Worm (Caenorhabditis elegans) whole organism, mixed stage, embryonic: ENCODE results near the gene byn-1.
A peak's percentile ranks its signal among the peaks of the same experiment; 100 is the strongest.

Experiments used
- M03D4.4 ChIP-seq: sonication (generic microtip); optimal IDR thresholded peaks from 2 replicates; lab custom pipeline; 2017; ENCODE audit warnings: mild to moderate bottlenecking, missing genetic modification characterization, missing compliant biosample characterization
- bed-3 ChIP-seq: fragments of 200-800 bp; sonication (Bioruptor generic); optimal IDR thresholded peaks from 3 replicates; lab custom pipeline; 2018; ENCODE audit warnings: mild to moderate bottlenecking, missing genetic modification characterization, moderate library complexity, missing compliant biosample characterization
- blmp-1 ChIP-seq: fragments of 150-350 bp; optimal IDR thresholded peaks from 2 replicates; lab custom pipeline; 2014; ENCODE audit warnings: missing biosample characterization, missing genetic modification characterization
- ceh-43 ChIP-seq: fragments of 200-800 bp; sonication (Bioruptor generic); optimal IDR thresholded peaks from 2 replicates; lab custom pipeline; 2018; ENCODE audit warnings: mild to moderate bottlenecking, missing genetic modification characterization, moderate library complexity, missing compliant biosample characterization
- ceh-83 ChIP-seq: fragments of 200-800 bp; sonication (Bioruptor generic); optimal IDR thresholded peaks from 2 replicates; lab custom pipeline; 2018; ENCODE audit warnings: mild to moderate bottlenecking, missing genetic modification characterization, missing compliant biosample characterization
- ces-1 ChIP-seq: fragments of 150-350 bp; optimal IDR thresholded peaks from 2 replicates; lab custom pipeline; 2014; ENCODE audit warnings: missing biosample characterization, missing genetic modification reagents, missing genetic modification characterization
- drap-1 ChIP-seq: fragments of 200-800 bp; sonication (Bioruptor generic); optimal IDR thresholded peaks from 3 replicates; lab custom pipeline; 2018; ENCODE audit warnings: mild to moderate bottlenecking, missing genetic modification characterization, missing compliant biosample characterization
- flh-1 ChIP-seq: fragments of 200-800 bp; sonication (Bioruptor generic); optimal IDR thresholded peaks from 2 replicates; lab custom pipeline; 2018; ENCODE audit warnings: mild to moderate bottlenecking, missing genetic modification characterization, moderate library complexity, missing compliant biosample characterization
- ham-2 ChIP-seq: fragments of 200-800 bp; sonication (Bioruptor generic); optimal IDR thresholded peaks from 2 replicates; lab custom pipeline; 2018; ENCODE audit warnings: mild to moderate bottlenecking, missing genetic modification characterization, missing compliant biosample characterization
- hlh-1 ChIP-seq: fragments of 150-350 bp; optimal IDR thresholded peaks from 2 replicates; lab custom pipeline; 2014; ENCODE audit warnings: missing biosample characterization, missing genetic modification reagents, missing genetic modification characterization
- lin-32 ChIP-seq: fragments of 200-800 bp; sonication (Bioruptor generic); optimal IDR thresholded peaks from 2 replicates; lab custom pipeline; 2018; ENCODE audit warnings: mild to moderate bottlenecking, missing genetic modification characterization, missing compliant biosample characterization
- lsy-2 ChIP-seq: fragments of 150-350 bp; optimal IDR thresholded peaks from 2 replicates; lab custom pipeline; 2014; ENCODE audit warnings: missing biosample characterization, missing genetic modification characterization
- mab-5 ChIP-seq: fragments of 150-350 bp; optimal IDR thresholded peaks from 2 replicates; lab custom pipeline; 2014; ENCODE audit warnings: missing biosample characterization, missing genetic modification characterization
- mls-2 ChIP-seq: sonication (generic microtip); optimal IDR thresholded peaks from 2 replicates; lab custom pipeline; 2016; ENCODE audit warnings: mild to moderate bottlenecking, missing genetic modification characterization, moderate library complexity, missing compliant biosample characterization
- nhr-12 ChIP-seq: fragments of 150-350 bp; optimal IDR thresholded peaks from 2 replicates; lab custom pipeline; 2014; ENCODE audit warnings: missing biosample characterization, missing genetic modification characterization
- nhr-2 ChIP-seq: fragments of 150-350 bp; optimal IDR thresholded peaks from 2 replicates; lab custom pipeline; 2014; ENCODE audit warnings: missing biosample characterization, missing genetic modification characterization
- nhr-237 ChIP-seq: fragments of 150-350 bp; optimal IDR thresholded peaks from 2 replicates; lab custom pipeline; 2014; ENCODE audit warnings: missing biosample characterization, missing genetic modification characterization
- nhr-28 ChIP-seq: fragments of 150-350 bp; optimal IDR thresholded peaks from 2 replicates; lab custom pipeline; 2014; ENCODE audit warnings: missing biosample characterization, missing genetic modification characterization
- nhr-76 ChIP-seq: sonication (generic microtip); optimal IDR thresholded peaks from 2 replicates; lab custom pipeline; 2017; ENCODE audit warnings: missing biosample characterization, missing genetic modification characterization
- pha-4 ChIP-seq: fragments of 150-350 bp; optimal IDR thresholded peaks from 2 replicates; lab custom pipeline; 2018; ENCODE audit warnings: missing biosample characterization, missing genetic modification reagents, missing genetic modification characterization
- sem-2 ChIP-seq: fragments of 200-800 bp; sonication (Bioruptor generic); optimal IDR thresholded peaks from 2 replicates; lab custom pipeline; 2018; ENCODE audit warnings: mild to moderate bottlenecking, missing genetic modification characterization, missing compliant biosample characterization
- sptf-1 ChIP-seq: sonication (generic microtip); optimal IDR thresholded peaks from 2 replicates; lab custom pipeline; 2017; ENCODE audit warnings: mild to moderate bottlenecking, missing genetic modification characterization, moderate library complexity, missing compliant biosample characterization
- tbx-8 ChIP-seq: fragments of 200-800 bp; sonication (Bioruptor generic); optimal IDR thresholded peaks from 2 replicates; lab custom pipeline; 2018; ENCODE audit warnings: mild to moderate bottlenecking, missing genetic modification characterization, moderate library complexity, missing compliant biosample characterization
- unc-120 ChIP-seq: sonication (generic microtip); optimal IDR thresholded peaks from 2 replicates; lab custom pipeline; 2017; ENCODE audit warnings: missing genetic modification characterization, missing compliant biosample characterization; ENCODE audit not compliant: poor library complexity, severe bottlenecking
- unc-39 ChIP-seq: fragments of 150-350 bp; optimal IDR thresholded peaks from 2 replicates; lab custom pipeline; 2014; ENCODE audit warnings: missing biosample characterization, missing genetic modification characterization
- unc-62 ChIP-seq: fragments of 150-350 bp; optimal IDR thresholded peaks from 2 replicates; lab custom pipeline; 2014; ENCODE audit warnings: missing biosample characterization, missing genetic modification reagents, missing genetic modification characterization
- ztf-11 ChIP-seq: fragments of 150-350 bp; optimal IDR thresholded peaks from 2 replicates; lab custom pipeline; 2014; ENCODE audit warnings: missing biosample characterization, missing genetic modification characterization

The byn-1 gene

ce11 chrIII:6939523-6939922 lies 7.7 kb downstream of the byn-1 start, which contains the start of gene F57B9.3:
TSS of gene F57B9.3 (plus strand) at chrIII:6939823.
- no peak for TF ChIP-seq unc-39
- no peak for TF ChIP-seq unc-62 (GFP tag; lab: Kevin White, UChicago)
- no peak for TF ChIP-seq sptf-1
- TF ChIP-seq, all 35 proteins: peak for 0

ce11 chrIII:6945319-6945718 lies 13.5 kb downstream of the byn-1 start:
- TF ChIP-seq blmp-1 (tag; lab: Kevin White, UChicago), result no peak
- TF ChIP-seq flh-1 (GFP tag; lab: Kevin White, UChicago), result no peak
- no peak for TF ChIP-seq ham-2 (GFP tag; lab: Kevin White, UChicago)
- TF ChIP-seq bed-3, result no peak
- no peak for TF ChIP-seq mab-5 (tag; lab: Kevin White, UChicago)
- no peak for TF ChIP-seq nhr-76
- no peak for TF ChIP-seq unc-62 (GFP tag; lab: Kevin White, UChicago)
- TF ChIP-seq unc-120 (tag; lab: Kevin White, UChicago), result no peak
- no peak for TF ChIP-seq ztf-11 (tag; lab: Kevin White, UChicago)
- TF ChIP-seq hlh-1 (tag; lab: Kevin White, UChicago), result no peak
- no peak for TF ChIP-seq tbx-8 (GFP tag; lab: Kevin White, UChicago)
- TF ChIP-seq nhr-28 (tag; lab: Kevin White, UChicago), result no peak

ce11 chrIII:6945747-6946146 lies 13.9 kb downstream of the byn-1 start, which contains the start of gene abu-13:
TSS of gene abu-13 (minus strand) at chrIII:6945898.
- TF ChIP-seq ceh-43 (GFP tag; lab: Kevin White, UChicago), result no peak
- no peak for TF ChIP-seq nhr-76
- no peak for TF ChIP-seq sptf-1
- TF ChIP-seq unc-62 (GFP tag; lab: Kevin White, UChicago), result no peak
- TF ChIP-seq mls-2, result no peak
- TF ChIP-seq tbx-8 (GFP tag; lab: Kevin White, UChicago), result no peak
- TF ChIP-seq hlh-1 (tag; lab: Kevin White, UChicago), result no peak
- no peak for TF ChIP-seq unc-120 (tag; lab: Kevin White, UChicago)
- no peak for TF ChIP-seq nhr-12 (tag; lab: Kevin White, UChicago)
- TF ChIP-seq mab-5 (tag; lab: Kevin White, UChicago), result no peak
- TF ChIP-seq, all 35 proteins: peak for 0

ce11 chrIII:6946382-6946781 lies 14.6 kb downstream of the byn-1 start, which contains the start of gene let-711:
TSS of gene let-711 (plus strand) at chrIII:6946718.
- TF ChIP-seq bed-3 (no peak), hlh-1 (tag; lab: Kevin White, UChicago) (peak; percentile 58)

- TF ChIP-seq unc-120 (tag; lab: Kevin White, UChicago) (peak; percentile 53), hlh-1 (tag; lab: Kevin White, UChicago) (peak; percentile 77), flh-1 (GFP tag; lab: Kevin White, UChicago) (no peak), pha-4 (tag; lab: Kevin White, UChicago) (no peak), sptf-1 (no peak), ceh-83 (GFP tag; lab: Kevin White, UChicago) (no peak), lsy-2 (tag; lab: Kevin White, UChicago) (no peak), ztf-11 (tag; lab: Kevin White, UChicago) (no peak), nhr-12 (tag; lab: Kevin White, UChicago) (no peak), nhr-76 (no peak), lin-32 (GFP tag; lab: Kevin White, UChicago) (no peak), nhr-28 (tag; lab: Kevin White, UChicago) (no peak), ham-2 (GFP tag; lab: Kevin White, UChicago) (no peak), M03D4.4 (tag; lab: Kevin White, UChicago) (peak; percentile 22), sem-2 (GFP tag; lab: Kevin White, UChicago) (no peak)
These were observed 16.1 kb downstream of the byn-1 start for ce11 chrIII:6947896-6948295.

ce11 chrIII:6951435-6951834 lies 19.6 kb downstream of the byn-1 start:
- TF ChIP-seq ces-1 (GFP tag; lab: Kevin White, UChicago), result no peak
- no peak for TF ChIP-seq bed-3
- TF ChIP-seq drap-1 (GFP tag; lab: Kevin White, UChicago), result no peak
- TF ChIP-seq hlh-1 (tag; lab: Kevin White, UChicago), result no peak
- TF ChIP-seq nhr-2 (tag; lab: Kevin White, UChicago), result no peak
- TF ChIP-seq M03D4.4 (tag; lab: Kevin White, UChicago), result no peak
- TF ChIP-seq blmp-1 (tag; lab: Kevin White, UChicago), result peak; percentile 47
- no peak for TF ChIP-seq nhr-76
- TF ChIP-seq nhr-237 (tag; lab: Kevin White, UChicago), result peak; percentile 13
- no peak for TF ChIP-seq lsy-2 (tag; lab: Kevin White, UChicago)
